Fruit fly (Drosophila melanogaster) whole organism, wandering third instar larva: ENCODE results near the gene Cp7Fc.

Experiments used
- Dfd ChIP-seq: fragments of >200 bp; optimal IDR thresholded peaks from 2 replicates; lab custom pipeline; 2017; ENCODE audit warnings: missing biosample characterization, missing genetic modification characterization
- GATAd ChIP-seq: sonication (Bioruptor generic); optimal IDR thresholded peaks from 2 replicates; lab custom pipeline; 2016; ENCODE audit warnings: missing biosample characterization, missing genetic modification characterization
- Jra ChIP-seq: sonication (Bioruptor generic); optimal IDR thresholded peaks from 2 replicates; lab custom pipeline; 2016; ENCODE audit warnings: missing biosample characterization, missing genetic modification characterization
- ey ChIP-seq: fragments of 200-800 bp; sonication (Bioruptor generic); optimal IDR thresholded peaks from 2 replicates; lab custom pipeline; 2016; ENCODE audit warnings: missing biosample characterization, missing genetic modification characterization
- lola ChIP-seq: fragments of >200 bp; optimal IDR thresholded peaks from 2 replicates; lab custom pipeline; 2017; ENCODE audit warnings: missing biosample characterization, missing genetic modification characterization
- sv ChIP-seq: fragments of 200-800 bp; sonication (Bioruptor generic); optimal IDR thresholded peaks from 3 replicates; lab custom pipeline; 2016; ENCODE audit warnings: missing biosample characterization, missing genetic modification characterization

DNA sequence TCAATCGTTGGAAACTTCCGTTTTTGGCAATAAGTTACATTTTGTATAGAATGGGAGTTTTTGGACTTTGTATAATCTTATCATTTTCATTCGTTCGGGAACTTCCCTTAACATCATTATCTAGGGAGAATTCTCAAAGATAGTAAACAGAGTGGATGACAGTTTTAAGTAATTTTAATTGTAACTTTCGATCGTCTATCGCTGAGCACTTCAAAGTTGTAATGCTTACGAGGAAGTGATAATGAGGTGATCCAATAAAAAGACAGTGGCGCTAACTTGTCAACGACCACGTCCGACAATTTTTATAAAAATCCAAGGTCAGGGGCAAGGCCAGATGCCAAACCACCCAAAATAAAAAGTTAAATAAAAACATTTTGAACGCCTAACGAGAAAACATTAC lies 19.4 kb downstream of the Cp7Fc start:
- TF ChIP-seq lola (GFP tag; lab: Kevin White, UChicago) (no peak), sv (GFP tag; lab: Kevin White, UChicago) (no peak), Dfd (GFP tag; lab: Kevin White, UChicago) (no peak), Jra (GFP tag; lab: Kevin White, UChicago) (no peak), GATAd (GFP tag; lab: Kevin White, UChicago) (no peak), ey (no peak)
